Worm (Caenorhabditis elegans) whole organism, L4 larva: ENCODE data around the gene snpc-3.4.

Source experiments
- F44E2.7 ChIP-seq: fragments of 200-800 bp; sonication (Bioruptor generic); IDR thresholded peaks from 2 replicates; pipeline ENCODE4 v2.1.2; 2022; ENCODE audit warnings: missing genetic modification characterization, missing compliant biosample characterization
- Y105C5A.15 ChIP-seq: fragments of 200-800 bp; sonication (Bioruptor generic); IDR thresholded peaks from 2 replicates; pipeline ENCODE4 v1.3.6; 2022; ENCODE audit warnings: missing genetic modification characterization, missing compliant biosample characterization
- Y48G9A.11 ChIP-seq: fragments of 200-800 bp; sonication (Bioruptor generic); IDR thresholded peaks from 2 replicates; pipeline ENCODE4 v1.3.6; 2022; ENCODE audit warnings: missing genetic modification reagents, missing genetic modification characterization, missing compliant biosample characterization
- ZK546.5 ChIP-seq, 2 experiments: sonication (generic microtip); optimal IDR thresholded peaks; 2 replicates each; lab custom pipeline; 2017; ENCODE audit warnings: missing biosample characterization in 2 of 2, missing genetic modification characterization in 2 of 2
- aha-1 ChIP-seq: fragments of 150-350 bp; peaks from one replicate; lab custom pipeline; 2014; ENCODE audit warnings: missing biosample characterization, missing genetic modification characterization
- arid-1 ChIP-seq: fragments of 200-800 bp; sonication (Bioruptor generic); conservative IDR thresholded peaks from 2 replicates; pipeline ENCODE4 v1.3.6; 2022; ENCODE audit warnings: missing genetic modification reagents, missing genetic modification characterization, missing compliant biosample characterization
- attf-4 ChIP-seq: sonication (generic microtip); optimal IDR thresholded peaks from 3 replicates; lab custom pipeline; 2017; ENCODE audit warnings: missing biosample characterization, missing genetic modification characterization
- ces-1 ChIP-seq: fragments of 150-350 bp; sonication (generic microtip); optimal IDR thresholded peaks from 4 replicates; lab custom pipeline; 2014; ENCODE audit warnings: missing biosample characterization, missing genetic modification reagents, missing genetic modification characterization
- daf-16 ChIP-seq, 3 experiments: sonication (generic microtip); optimal IDR thresholded peaks; 2 replicates each; lab custom pipeline; 2016 to 2017; ENCODE audit warnings: missing genetic modification characterization in 3 of 3, missing genetic modification reagents in 3 of 3, mild to moderate bottlenecking in 2 of 3, missing compliant biosample characterization in 2 of 3, missing biosample characterization in 1 of 3, moderate library complexity in 1 of 3
- daf-8 ChIP-seq: fragments of 200-800 bp; sonication (Bioruptor generic); IDR thresholded peaks from 2 replicates; pipeline ENCODE4 v1.3.6; 2022; ENCODE audit warnings: missing genetic modification characterization, missing compliant biosample characterization
- dmd-6 ChIP-seq: fragments of 200-800 bp; sonication (Bioruptor generic); IDR thresholded peaks from 2 replicates; pipeline ENCODE4 v1.3.6; 2022; ENCODE audit warnings: missing genetic modification reagents, missing genetic modification characterization, missing compliant biosample characterization
- egl-43 ChIP-seq: fragments of 200-800 bp; sonication (Bioruptor generic); IDR thresholded peaks from 2 replicates; pipeline ENCODE4 v1.3.6; 2022; ENCODE audit warnings: missing genetic modification reagents, missing genetic modification characterization, missing compliant biosample characterization
- fos-1 ChIP-seq: fragments of 150-350 bp; optimal IDR thresholded peaks from 2 replicates; lab custom pipeline; 2014; ENCODE audit warnings: missing biosample characterization, missing genetic modification characterization
- hlh-30 ChIP-seq: sonication (generic microtip); optimal IDR thresholded peaks from 2 replicates; lab custom pipeline; 2017; ENCODE audit warnings: antibody characterized with exemption, mild to moderate bottlenecking, missing genetic modification characterization, missing compliant biosample characterization; ENCODE audit not compliant: insufficient read depth
- hmg-1.1 ChIP-seq: fragments of 200-800 bp; sonication (Bioruptor generic); IDR thresholded peaks from 2 replicates; pipeline ENCODE4 v1.3.6; 2022; ENCODE audit warnings: missing genetic modification reagents, missing genetic modification characterization, missing compliant biosample characterization
- lin-39 ChIP-seq: fragments of 150-350 bp; optimal IDR thresholded peaks from 2 replicates; lab custom pipeline; 2014; ENCODE audit warnings: missing biosample characterization, missing genetic modification reagents, missing genetic modification characterization
- lsy-2 ChIP-seq, 2 experiments: fragments of 150-350 bp in 1 of 2; sonication (generic microtip) in 1 of 2; optimal IDR thresholded peaks; 2 replicates each; lab custom pipeline; 2014 to 2017; ENCODE audit warnings: missing biosample characterization in 2 of 2, missing genetic modification characterization in 2 of 2
- mdl-1 ChIP-seq, 2 experiments: fragments of 150-350 bp in 1 of 2; sonication (generic microtip) in 1 of 2; optimal IDR thresholded peaks; 2 replicates each; lab custom pipeline; 2014 to 2017; ENCODE audit warnings: missing biosample characterization in 2 of 2, missing genetic modification characterization in 2 of 2
- mep-1 ChIP-seq: fragments of 150-350 bp; sonication (generic microtip); optimal IDR thresholded peaks from 3 replicates; lab custom pipeline; 2014; ENCODE audit warnings: missing biosample characterization, missing genetic modification characterization
- mes-2 ChIP-seq: sonication (generic microtip); optimal IDR thresholded peaks from 2 replicates; lab custom pipeline; 2016; ENCODE audit warnings: missing genotype, mild to moderate bottlenecking, missing genetic modification characterization, missing compliant biosample characterization; ENCODE audit not compliant: poor library complexity, severe bottlenecking
- nhr-102 ChIP-seq: sonication (generic microtip); optimal IDR thresholded peaks from 2 replicates; lab custom pipeline; 2016; ENCODE audit warnings: mild to moderate bottlenecking, missing genetic modification characterization, moderate library complexity, missing compliant biosample characterization
- nhr-6 ChIP-seq: fragments of 150-350 bp; optimal IDR thresholded peaks from 2 replicates; lab custom pipeline; 2014; ENCODE audit warnings: missing biosample characterization, missing genetic modification characterization
- nhr-76 ChIP-seq: fragments of 150-350 bp; optimal IDR thresholded peaks from 2 replicates; lab custom pipeline; 2014; ENCODE audit warnings: missing biosample characterization, missing genetic modification characterization
- php-3 ChIP-seq: fragments of 200-800 bp; sonication (Bioruptor generic); IDR thresholded peaks from 2 replicates; pipeline ENCODE4 v1.3.6; 2022; ENCODE audit warnings: missing genetic modification reagents, missing genetic modification characterization, missing compliant biosample characterization
- sdz-12 ChIP-seq: fragments of 200-800 bp; sonication (Bioruptor generic); optimal IDR thresholded peaks from 2 replicates; lab custom pipeline; 2018; ENCODE audit warnings: mild to moderate bottlenecking, missing genetic modification characterization, missing compliant biosample characterization
- skn-1 ChIP-seq: fragments of 150-350 bp; optimal IDR thresholded peaks from 2 replicates; lab custom pipeline; 2014; ENCODE audit warnings: missing biosample characterization, missing genetic modification characterization
- spr-1 ChIP-seq: sonication (generic microtip); optimal IDR thresholded peaks from 2 replicates; lab custom pipeline; 2016; ENCODE audit warnings: mild to moderate bottlenecking, missing genetic modification characterization, missing compliant biosample characterization
- ztf-7 ChIP-seq: fragments of 150-350 bp; optimal IDR thresholded peaks from 2 replicates; lab custom pipeline; 2014; ENCODE audit warnings: missing biosample characterization, missing genetic modification characterization

The snpc-3.4 gene

DNA sequence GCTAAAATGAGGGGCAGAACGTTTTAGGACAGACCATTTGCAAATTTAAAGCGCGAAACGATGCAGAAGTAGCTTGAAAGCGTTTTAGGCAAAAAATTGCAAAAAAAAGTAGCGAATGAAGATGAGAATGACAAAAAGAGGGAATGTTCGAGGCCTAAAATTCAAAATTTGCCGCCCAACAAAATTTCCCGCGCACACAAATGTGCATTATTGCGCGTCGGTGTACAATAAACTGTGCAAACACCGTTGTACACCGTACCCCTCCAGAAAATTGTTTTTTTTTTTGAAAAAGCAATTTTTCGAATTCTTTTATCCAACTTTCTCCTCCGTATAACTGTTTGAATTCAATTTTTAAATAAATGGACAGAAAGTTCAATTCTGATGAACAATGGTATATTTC lies at the start of gene snpc-3.4 (continued):
- TF ChIP-seq dmd-6 (GFP tag; lab: Robert Waterston, UW): peak; percentile 42; the same call in 1 of the 2 replicates
- no peak for TF ChIP-seq fos-1 (tag; lab: Kevin White, UChicago)
- TF ChIP-seq nhr-6 (tag; lab: Kevin White, UChicago): peak; percentile 54
- peak; percentile 71 for TF ChIP-seq mes-2 (tag; lab: Kevin White, UChicago)
- peak; percentile 94 for TF ChIP-seq aha-1
- TF ChIP-seq daf-16 (GFP tag; optimal IDR thresholded peaks at IDR 0.05; lab: Kevin White, UChicago): no peak
- TF ChIP-seq daf-16 (tag; optimal IDR thresholded peaks at IDR 0.05; lab: Kevin White, UChicago): no peak
- TF ChIP-seq mdl-1 (tag; optimal IDR thresholded peaks at IDR 0.05; lab: Kevin White, UChicago): no peak
- 0 out of 2 replicates have a peak, but pooled peaks have one; percentile 64 for TF ChIP-seq hmg-1.1

DNA sequence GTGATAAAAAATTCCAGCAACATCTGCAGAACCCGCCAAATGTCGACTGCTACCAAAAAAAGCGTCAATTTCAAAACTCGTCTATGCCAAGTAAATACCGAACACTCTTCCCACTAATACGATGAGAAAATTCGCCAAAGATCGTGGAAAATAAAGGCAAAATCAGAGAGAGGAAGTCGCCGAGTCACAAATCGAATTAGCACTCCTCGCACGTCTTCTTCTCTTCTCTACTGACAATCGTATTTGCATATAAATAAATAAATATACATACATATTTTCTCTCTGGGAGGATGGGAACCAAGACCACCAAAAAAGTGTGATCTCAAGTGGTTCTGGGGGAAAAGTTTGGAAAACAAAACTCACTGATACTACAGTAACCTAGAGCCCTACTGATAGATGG lies 49.4 kb upstream of the snpc-3.4 start:
- TF ChIP-seq nhr-6 (tag; lab: Kevin White, UChicago) (no peak), php-3 (GFP tag; lab: Robert Waterston, UW) (no peak), ces-1 (GFP tag; lab: Kevin White, UChicago) (peak; percentile 79)

DNA sequence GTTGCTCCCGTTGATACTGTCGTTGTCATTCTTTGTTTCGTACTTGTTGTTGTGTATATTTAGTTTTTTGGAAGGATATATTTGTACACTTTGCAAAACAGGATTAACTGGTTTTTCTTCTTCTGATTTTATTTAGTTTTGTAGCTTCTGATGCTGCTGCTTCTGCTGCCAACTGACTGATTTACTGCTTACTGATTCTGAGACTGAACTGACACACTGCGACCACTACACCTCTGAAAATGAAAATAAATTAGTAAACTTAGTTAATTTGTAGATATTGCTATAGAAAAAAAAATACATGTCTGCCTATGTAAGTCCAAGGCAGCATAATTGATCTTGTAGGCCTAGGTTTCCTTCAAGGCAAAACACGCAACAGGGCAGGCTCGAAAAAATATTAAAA lies 47.1 kb upstream of the snpc-3.4 start, which contains the start of gene R10E9.4:
Gene R10E9.4 (minus strand): TSS at position 101 of the 400 bp plus-strand sequence.
- TF ChIP-seq sdz-12 (GFP tag; lab: Kevin White, UChicago) (no peak), aha-1 (peak; percentile 41), nhr-76 (tag; lab: Kevin White, UChicago) (no peak), skn-1 (tag; lab: Kevin White, UChicago) (no peak), arid-1 (no peak)

DNA sequence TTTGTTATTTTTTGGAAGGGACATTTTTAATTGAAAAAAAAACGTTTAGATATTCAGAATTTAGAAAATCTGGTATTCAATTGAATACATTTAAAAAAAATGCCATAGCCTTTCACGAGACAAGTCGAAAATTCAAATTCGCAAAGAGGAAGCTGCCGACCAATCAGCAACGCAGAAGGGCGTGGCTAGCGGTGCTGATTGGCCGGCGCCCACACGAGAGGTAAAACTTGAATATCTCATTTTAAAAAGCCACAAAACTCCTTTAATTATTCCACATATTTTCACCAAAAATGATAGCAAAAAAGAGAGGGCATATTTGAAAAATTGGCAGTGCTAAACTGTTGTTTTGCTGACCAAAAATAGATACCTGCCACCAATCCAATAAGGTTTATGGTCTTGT lies 45.3 kb upstream of the snpc-3.4 start:
- TF ChIP-seq egl-43 (no peak), lsy-2 (tag; optimal IDR thresholded peaks at IDR 0.05; lab: Kevin White, UChicago) (no peak), F44E2.7 (GFP tag; lab: Robert Waterston, UW) (no peak), mes-2 (tag; lab: Kevin White, UChicago) (no peak), mep-1 (tag; lab: Kevin White, UChicago) (no peak), lin-39 (no peak), hlh-30 (tag; lab: Kevin White, UChicago) (no peak), Y48G9A.11 (GFP tag; lab: Robert Waterston, UW) (no peak), nhr-6 (tag; lab: Kevin White, UChicago) (no peak), Y105C5A.15 (GFP tag; lab: Robert Waterston, UW) (no peak), spr-1 (tag; lab: Kevin White, UChicago) (no peak), ZK546.5 (tag; optimal IDR thresholded peaks at IDR 0.05; lab: Kevin White, UChicago) (no peak), attf-4 (tag; lab: Kevin White, UChicago) (no peak), daf-8 (no peak), skn-1 (tag; lab: Kevin White, UChicago) (no peak)

DNA sequence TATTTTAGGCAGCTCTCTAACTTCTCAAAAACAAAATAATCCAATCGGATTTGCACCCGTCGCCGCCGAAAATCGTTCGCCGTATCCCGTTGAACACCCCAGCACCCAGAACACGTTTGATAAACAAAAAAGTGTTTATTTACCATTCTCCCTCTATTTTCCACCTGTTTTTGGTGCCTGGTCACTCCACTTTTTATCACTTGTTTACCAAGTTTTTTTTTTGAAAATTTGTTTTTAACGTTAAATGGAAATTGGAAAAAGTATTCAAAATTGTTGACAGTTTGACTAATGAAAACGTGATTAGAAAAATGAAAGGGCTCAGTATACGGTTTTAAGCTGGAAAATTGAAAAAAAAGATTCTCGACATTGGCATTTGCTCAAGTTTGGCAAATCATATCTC lies 44.8 kb upstream of the snpc-3.4 start:
- TF ChIP-seq hlh-30 (tag; lab: Kevin White, UChicago) (no peak), daf-16 (GFP tag; optimal IDR thresholded peaks at IDR 0.05; lab: Kevin White, UChicago) (no peak), daf-16 (tag; optimal IDR thresholded peaks at IDR 0.05; lab: Kevin White, UChicago) (peak; percentile 93)

DNA sequence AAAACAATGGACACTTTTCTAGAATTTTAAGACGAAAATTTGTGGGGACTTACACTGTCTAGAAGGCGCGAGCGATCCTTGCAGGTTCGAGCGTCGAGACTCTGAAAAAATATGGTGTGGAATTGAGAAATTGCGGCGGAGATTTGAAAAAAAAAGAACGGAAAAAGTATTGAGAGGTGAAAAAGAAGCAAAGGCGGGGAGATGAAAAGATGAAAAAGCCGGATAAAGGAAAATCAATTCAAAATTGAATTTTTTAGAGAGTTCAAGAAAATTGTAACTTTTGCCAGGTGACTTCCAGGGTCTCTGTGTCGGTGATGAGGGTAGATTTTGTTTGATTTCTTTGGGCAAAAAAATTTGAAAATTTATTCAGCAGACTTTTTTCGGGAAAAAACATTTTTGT lies 43.5 kb upstream of the snpc-3.4 start, which contains the start of gene msi-1:
Gene msi-1 (minus strand): TSS at position 101 of the 400 bp plus-strand sequence.
- TF ChIP-seq ztf-7 (tag; lab: Kevin White, UChicago): no peak
- TF ChIP-seq nhr-102 (tag; lab: Kevin White, UChicago): no peak
- TF ChIP-seq attf-4 (tag; lab: Kevin White, UChicago): no peak
